Fruit fly (Drosophila melanogaster) whole organism, wandering third instar larva: Measurements from ENCODE around the gene CG43814.

Experiments
- Hnf4 ChIP-seq: fragments of 200-800 bp; sonication (Bioruptor generic); optimal IDR thresholded peaks from 2 replicates; lab custom pipeline; 2016; ENCODE audit warnings: missing biosample characterization, mild to moderate bottlenecking, missing genetic modification characterization
- Myc ChIP-seq: fragments of >200 bp; optimal IDR thresholded peaks from 2 replicates; lab custom pipeline; 2017
- Rel ChIP-seq, 2 experiments: fragments of 200-800 bp; sonication (Bioruptor generic) in 1 of 2; optimal IDR thresholded peaks; 2 replicates in 1 of 2; 3 replicates in 1 of 2; lab custom pipeline; 2016 to 2019; ENCODE audit warnings: mild to moderate bottlenecking in 2 of 2, missing biosample characterization in 2 of 2, missing genetic modification characterization in 2 of 2, moderate library complexity in 1 of 2
- fru ChIP-seq: fragments of 200-800 bp; sonication (Bioruptor generic); optimal IDR thresholded peaks from 3 replicates; lab custom pipeline; 2016; ENCODE audit warnings: missing biosample characterization, mild to moderate bottlenecking, missing genetic modification characterization
- lola ChIP-seq: fragments of >200 bp; optimal IDR thresholded peaks from 2 replicates; lab custom pipeline; 2017; ENCODE audit warnings: missing biosample characterization, missing genetic modification characterization
- usp ChIP-seq: fragments of >200 bp; optimal IDR thresholded peaks from 2 replicates; lab custom pipeline; 2017; ENCODE audit warnings: missing biosample characterization, missing genetic modification characterization

- TF ChIP-seq Rel (GFP tag; optimal IDR thresholded peaks at IDR 0.05; lab: Kevin White, UChicago) (no peak), Rel (tag; optimal IDR thresholded peaks at IDR 0.05; lab: Kevin White, UChicago) (no peak), fru (GFP tag; lab: Kevin White, UChicago) (no peak), Myc (no peak), usp (no peak), Hnf4 (GFP tag; lab: Kevin White, UChicago) (no peak), lola (GFP tag; lab: Kevin White, UChicago) (no peak)
These were observed 4.3 kb upstream of the CG43814 start for dm6 chr2L:18809486-18809885.
